Worm (Caenorhabditis elegans): ENCODE data around the gene vha-17.

DNA sequence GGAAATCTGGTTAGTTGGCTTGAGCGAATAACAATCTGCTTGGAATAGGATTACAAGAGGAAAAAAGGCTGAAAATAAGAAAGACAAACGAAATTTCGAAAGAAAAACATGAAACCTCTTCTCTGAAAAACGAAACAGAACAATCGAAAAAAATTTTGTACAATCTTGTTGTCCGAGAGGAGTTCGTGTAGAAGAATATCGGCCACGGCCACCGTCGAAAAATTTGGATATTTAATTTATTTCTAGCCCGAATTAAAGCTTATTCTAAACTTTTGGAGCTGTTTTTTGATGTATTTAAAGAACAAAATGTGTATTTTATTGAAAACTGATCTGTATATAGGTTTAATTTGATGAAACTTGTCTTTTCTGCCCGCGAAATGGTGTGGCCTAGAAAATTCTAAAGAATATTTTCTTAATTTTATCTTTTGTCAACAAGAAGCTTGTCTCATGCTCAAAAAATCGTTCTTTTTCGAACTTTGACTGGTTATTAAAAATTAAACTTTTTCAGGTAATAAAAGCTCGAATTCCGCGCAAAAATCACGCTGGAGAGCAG is 15.0 kb downstream of the vha-17 start, which contains the start of gene T20D3.5:
- no peak for TF ChIP-seq flt-1 (GFP tag; IDR thresholded peaks at IDR 0.05)
- TF ChIP-seq med-1 (GFP tag; optimal IDR thresholded peaks at IDR 0.05; ENCODE audit: insufficient read depth), result no peak
- TF ChIP-seq ztf-23 (GFP tag; IDR thresholded peaks at IDR 0.05), result no peak

All from whole organism, midembryonic.